Worm (Caenorhabditis elegans) whole organism, young adult: ENCODE measurements around the gene C24H12.1.
A peak's percentile ranks its signal among the peaks of the same experiment; 100 is the strongest.

ENCODE experiments used
- B0336.3 ChIP-seq: fragments of 200-800 bp; sonication (Bioruptor generic); IDR thresholded peaks from 2 replicates; pipeline ENCODE4 v1.3.6; 2022; ENCODE audit warnings: missing genetic modification characterization, missing compliant biosample characterization
- C06A6.2 ChIP-seq: fragments of 200-800 bp; sonication (Bioruptor generic); conservative IDR thresholded peaks from 2 replicates; pipeline ENCODE4 v1.3.6; 2022; ENCODE audit warnings: missing genetic modification characterization, missing compliant biosample characterization
- D2030.7 ChIP-seq: fragments of 200-800 bp; sonication (Bioruptor generic); IDR thresholded peaks from 2 replicates; pipeline ENCODE4 v1.3.6; 2022; ENCODE audit warnings: missing genetic modification reagents, missing genetic modification characterization, missing compliant biosample characterization
- F10E7.11 ChIP-seq: sonication (generic microtip); optimal IDR thresholded peaks from 2 replicates; lab custom pipeline; 2017; ENCODE audit warnings: mild to moderate bottlenecking, missing genetic modification characterization, moderate library complexity, missing compliant biosample characterization
- F22D6.2 ChIP-seq: sonication (generic microtip); optimal IDR thresholded peaks from 2 replicates; lab custom pipeline; 2016; ENCODE audit warnings: mild to moderate bottlenecking, missing genetic modification characterization, missing compliant biosample characterization
- F23B12.7 ChIP-seq: sonication (generic microtip); optimal IDR thresholded peaks from 2 replicates; lab custom pipeline; 2017; ENCODE audit warnings: missing genetic modification characterization, mild to moderate bottlenecking, missing compliant biosample characterization, antibody characterized with exemption, moderate library complexity; ENCODE audit not compliant: insufficient read depth
- F33H1.4 ChIP-seq: fragments of 200-800 bp; sonication (Bioruptor generic); IDR thresholded peaks from 2 replicates; pipeline ENCODE4 v1.3.6; 2022; ENCODE audit warnings: missing genetic modification reagents, missing genetic modification characterization, missing compliant biosample characterization
- F49E8.2 ChIP-seq: sonication (generic microtip); optimal IDR thresholded peaks from 3 replicates; lab custom pipeline; 2017; ENCODE audit warnings: missing genetic modification characterization, mild to moderate bottlenecking, missing compliant biosample characterization, antibody characterized with exemption, moderate library complexity; ENCODE audit not compliant: insufficient read depth
- F57A8.1 ChIP-seq: fragments of 200-800 bp; sonication (Bioruptor generic); optimal IDR thresholded peaks from 2 replicates; lab custom pipeline; 2018; ENCODE audit warnings: mild to moderate bottlenecking, missing genetic modification characterization, moderate library complexity, missing compliant biosample characterization
- K11D2.4 ChIP-seq: fragments of 200-800 bp; sonication (Bioruptor generic); IDR thresholded peaks from 2 replicates; pipeline ENCODE4 v1.3.6; 2022; ENCODE audit warnings: missing genetic modification reagents, missing genetic modification characterization, missing compliant biosample characterization
- K12H6.12 ChIP-seq: fragments of 200-800 bp; sonication (Bioruptor generic); optimal IDR thresholded peaks from 2 replicates; lab custom pipeline; 2018; ENCODE audit warnings: mild to moderate bottlenecking, missing genetic modification characterization, missing compliant biosample characterization
- Y53G8AR.9 ChIP-seq: fragments of 200-800 bp; sonication (Bioruptor generic); conservative IDR thresholded peaks from 2 replicates; pipeline ENCODE4 v1.3.6; 2022; ENCODE audit warnings: missing genetic modification reagents, missing genetic modification characterization, missing compliant biosample characterization
- Y95B8A.8 ChIP-seq: fragments of 200-800 bp; sonication (Bioruptor generic); IDR thresholded peaks from 2 replicates; pipeline ENCODE4 v1.3.6; 2022; ENCODE audit warnings: missing genetic modification reagents, missing genetic modification characterization, missing compliant biosample characterization
- aptf-2 ChIP-seq: fragments of 200-800 bp; sonication (Bioruptor generic); conservative IDR thresholded peaks from 2 replicates; pipeline ENCODE4 v1.3.6; 2022; ENCODE audit warnings: missing genetic modification reagents, missing genetic modification characterization, missing compliant biosample characterization
- atf-7 ChIP-seq: sonication (generic microtip); optimal IDR thresholded peaks from 2 replicates; lab custom pipeline; 2017; ENCODE audit warnings: mild to moderate bottlenecking, missing genetic modification characterization, missing compliant biosample characterization
- athp-1 ChIP-seq: sonication (generic microtip); optimal IDR thresholded peaks from 2 replicates; lab custom pipeline; 2017; ENCODE audit warnings: mild to moderate bottlenecking, missing genetic modification characterization, missing compliant biosample characterization
- attf-3 ChIP-seq: fragments of 200-800 bp; sonication (Bioruptor generic); conservative IDR thresholded peaks from 2 replicates; pipeline ENCODE4 v1.3.6; 2022; ENCODE audit warnings: missing genetic modification reagents, missing genetic modification characterization, missing compliant biosample characterization
- attf-5 ChIP-seq: fragments of 200-800 bp; sonication (Bioruptor generic); optimal IDR thresholded peaks from 2 replicates; lab custom pipeline; 2018; ENCODE audit warnings: mild to moderate bottlenecking, missing genetic modification characterization, missing compliant biosample characterization
- cebp-2 ChIP-seq: fragments of 200-800 bp; sonication (Bioruptor generic); IDR thresholded peaks from 2 replicates; pipeline ENCODE4 v1.3.6; 2022; ENCODE audit warnings: missing genetic modification characterization, missing compliant biosample characterization
- ceh-79 ChIP-seq: sonication (generic microtip); optimal IDR thresholded peaks from 2 replicates; lab custom pipeline; 2017; ENCODE audit warnings: mild to moderate bottlenecking, missing genetic modification characterization, missing compliant biosample characterization
- ceh-91 ChIP-seq: fragments of 200-800 bp; sonication (Bioruptor generic); IDR thresholded peaks from 2 replicates; pipeline ENCODE4 v1.3.6; 2022; ENCODE audit warnings: missing genetic modification reagents, missing genetic modification characterization, missing compliant biosample characterization
- die-1 ChIP-seq: sonication (generic microtip); optimal IDR thresholded peaks from 2 replicates; lab custom pipeline; 2016; ENCODE audit warnings: missing genotype, mild to moderate bottlenecking, missing genetic modification characterization, missing compliant biosample characterization
- efl-1 ChIP-seq: fragments of 150-350 bp; optimal IDR thresholded peaks from 2 replicates; lab custom pipeline; 2014; ENCODE audit warnings: missing biosample characterization, missing genetic modification reagents, missing genetic modification characterization
- ekl-4 ChIP-seq: fragments of 200-800 bp; sonication (Bioruptor generic); IDR thresholded peaks from 2 replicates; pipeline ENCODE4 v1.3.6; 2022; ENCODE audit warnings: missing genetic modification reagents, missing genetic modification characterization, missing compliant biosample characterization
- gei-17 ChIP-seq: fragments of 200-800 bp; sonication (Bioruptor generic); optimal IDR thresholded peaks from 2 replicates; lab custom pipeline; 2018; ENCODE audit warnings: mild to moderate bottlenecking, missing genetic modification characterization, missing compliant biosample characterization
- hlh-12 ChIP-seq: sonication (generic microtip); optimal IDR thresholded peaks from 2 replicates; lab custom pipeline; 2016; ENCODE audit warnings: missing genetic modification characterization, missing compliant biosample characterization
- hmg-1.2 ChIP-seq: fragments of 200-800 bp; sonication (Bioruptor generic); IDR thresholded peaks from 2 replicates; pipeline ENCODE4 v1.3.6; 2022; ENCODE audit warnings: missing genetic modification reagents, missing genetic modification characterization, missing compliant biosample characterization
- hsf-1 ChIP-seq: fragments of 200-800 bp; sonication (Bioruptor generic); IDR thresholded peaks from 2 replicates; pipeline ENCODE4 v1.3.6; 2022; ENCODE audit warnings: missing genetic modification reagents, missing genetic modification characterization, missing compliant biosample characterization
- let-526 ChIP-seq: fragments of 200-800 bp; sonication (Bioruptor generic); IDR thresholded peaks from 2 replicates; pipeline ENCODE4 v1.3.6; 2022; ENCODE audit warnings: missing genetic modification reagents, missing genetic modification characterization, missing compliant biosample characterization
- let-607 ChIP-seq, 2 experiments: fragments of 200-800 bp in 1 of 2; sonication (Bioruptor generic) in 1 of 2; sonication (generic microtip) in 1 of 2; optimal IDR thresholded peaks; 2 replicates each; lab custom pipeline; 2016 to 2018; ENCODE audit warnings: mild to moderate bottlenecking in 2 of 2, missing compliant biosample characterization in 2 of 2, missing genetic modification characterization in 2 of 2, moderate library complexity in 2 of 2, missing genotype in 1 of 2
- lin-35 ChIP-seq, 3 experiments: fragments of 150-350 bp in 2 of 3; sonication (generic microtip) in 1 of 3; optimal IDR thresholded peaks; 2 replicates each; lab custom pipeline; 2014 to 2018; ENCODE audit warnings: missing biosample characterization in 3 of 3, missing genetic modification characterization in 3 of 3, missing genetic modification reagents in 3 of 3
- lin-40 ChIP-seq: sonication (generic microtip); optimal IDR thresholded peaks from 2 replicates; lab custom pipeline; 2016; ENCODE audit warnings: missing genetic modification characterization, mild to moderate bottlenecking, missing compliant biosample characterization, missing genotype, missing genetic modification reagents
- lin-54 ChIP-seq: fragments of 200-800 bp; sonication (Bioruptor generic); optimal IDR thresholded peaks from 2 replicates; lab custom pipeline; 2018; ENCODE audit warnings: mild to moderate bottlenecking, missing genetic modification characterization, missing compliant biosample characterization
- lir-1 ChIP-seq: fragments of 200-800 bp; sonication (Bioruptor generic); conservative IDR thresholded peaks from 2 replicates; pipeline ENCODE4 v1.3.6; 2022; ENCODE audit warnings: missing genetic modification reagents, missing genetic modification characterization, missing compliant biosample characterization
- lsl-1 ChIP-seq: fragments of 200-800 bp; sonication (Bioruptor generic); optimal IDR thresholded peaks from 2 replicates; lab custom pipeline; 2018; ENCODE audit warnings: mild to moderate bottlenecking, missing genetic modification characterization, moderate library complexity, missing compliant biosample characterization
- madf-6 ChIP-seq: fragments of 200-800 bp; sonication (Bioruptor generic); IDR thresholded peaks from 2 replicates; pipeline ENCODE4 v1.3.6; 2022; ENCODE audit warnings: missing genetic modification reagents, missing genetic modification characterization, missing compliant biosample characterization
- mcd-1 ChIP-seq: fragments of 200-800 bp; sonication (Bioruptor generic); IDR thresholded peaks from 2 replicates; pipeline ENCODE4 v1.3.6; 2022; ENCODE audit warnings: missing genetic modification reagents, missing genetic modification characterization, missing compliant biosample characterization
- nhr-179 ChIP-seq: sonication (generic microtip); optimal IDR thresholded peaks from 2 replicates; lab custom pipeline; 2016; ENCODE audit warnings: mild to moderate bottlenecking, missing genetic modification characterization, missing compliant biosample characterization
- rcor-1 ChIP-seq: fragments of 200-800 bp; sonication (Bioruptor generic); IDR thresholded peaks from 2 replicates; pipeline ENCODE4 v1.3.6; 2022; ENCODE audit warnings: missing genetic modification reagents, missing genetic modification characterization, missing compliant biosample characterization
- repo-1 ChIP-seq: sonication (generic microtip); optimal IDR thresholded peaks from 2 replicates; lab custom pipeline; 2017; ENCODE audit warnings: mild to moderate bottlenecking, missing genetic modification characterization, missing compliant biosample characterization
- snpc-1.3 ChIP-seq: sonication (generic microtip); optimal IDR thresholded peaks from 2 replicates; lab custom pipeline; 2017; ENCODE audit warnings: missing genetic modification characterization, mild to moderate bottlenecking, missing compliant biosample characterization, antibody characterized with exemption, moderate library complexity, missing genotype, missing genetic modification reagents; ENCODE audit not compliant: insufficient read depth
- snpc-3.4 ChIP-seq: sonication (generic microtip); optimal IDR thresholded peaks from 2 replicates; lab custom pipeline; 2017; ENCODE audit warnings: missing genetic modification characterization, mild to moderate bottlenecking, missing compliant biosample characterization, antibody characterized with exemption, moderate library complexity, missing genotype, missing genetic modification reagents
- snpc-4 ChIP-seq, 5 experiments: fragments of 150-350 bp in 1 of 5; sonication (generic microtip) in 4 of 5; optimal IDR thresholded peaks; 2 replicates each; lab custom pipeline; 2014 to 2018; ENCODE audit warnings: missing genetic modification characterization in 5 of 5, missing biosample characterization in 3 of 5, antibody characterized with exemption in 2 of 5, mild to moderate bottlenecking in 2 of 5, missing compliant biosample characterization in 2 of 5, missing genotype in 2 of 5, moderate library complexity in 2 of 5, missing genetic modification reagents in 1 of 5
- tbp1 ChIP-seq: fragments of 200-800 bp; sonication (Bioruptor generic); optimal IDR thresholded peaks from 2 replicates; lab custom pipeline; 2018; ENCODE audit warnings: mild to moderate bottlenecking, missing genetic modification characterization, missing compliant biosample characterization
- tbx-9 ChIP-seq: sonication (generic microtip); optimal IDR thresholded peaks from 2 replicates; lab custom pipeline; 2016; ENCODE audit warnings: borderline replicate concordance, missing genetic modification characterization, inconsistent platforms, missing compliant biosample characterization
- zfh-2 ChIP-seq: fragments of 200-800 bp; sonication (Bioruptor generic); conservative IDR thresholded peaks from 2 replicates; pipeline ENCODE4 v1.3.6; 2022; ENCODE audit warnings: missing genetic modification reagents, missing genetic modification characterization, missing compliant biosample characterization

The C24H12.1 gene

ce11 chrII:410832-411231 lies 30.4 kb upstream of the C24H12.1 start, which contains the start of the genes dnsn-1 and C24H12.4 (continued):
- TF ChIP-seq efl-1: peak; percentile 84
- TF ChIP-seq attf-3 (GFP tag; lab: Robert Waterston, UW): peak; percentile 58
- TF ChIP-seq B0336.3 (GFP tag; lab: Robert Waterston, UW): peak; percentile 88
- TF ChIP-seq mcd-1: peak; percentile 99
- TF ChIP-seq F10E7.11 (tag; lab: Kevin White, UChicago): no peak
- peak; percentile 67 for TF ChIP-seq gei-17 (GFP tag; lab: Kevin White, UChicago)
- no peak for TF ChIP-seq nhr-179 (tag; lab: Kevin White, UChicago)
- TF ChIP-seq F23B12.7 (tag; lab: Kevin White, UChicago): peak; percentile 31
- peak; percentile 77 for TF ChIP-seq snpc-3.4 (tag; lab: Kevin White, UChicago)
- peak; percentile 83 for TF ChIP-seq madf-6 (GFP tag; lab: Robert Waterston, UW)
- TF ChIP-seq attf-5 (GFP tag; lab: Kevin White, UChicago): peak; percentile 76
- peak; percentile 31 for TF ChIP-seq athp-1 (tag; lab: Kevin White, UChicago)
- peak; percentile 51; the same call in 1 of the 2 replicates for TF ChIP-seq hmg-1.2
- peak; percentile 92 for TF ChIP-seq lin-40
- TF ChIP-seq snpc-1.3 (tag; lab: Kevin White, UChicago): peak; percentile 77
- TF ChIP-seq hsf-1 (GFP tag; lab: Robert Waterston, UW): 0 out of 2 replicates have a peak, but pooled peaks have one; percentile 12
- peak; percentile 63 for TF ChIP-seq repo-1 (tag; lab: Kevin White, UChicago)
- peak; percentile 67 for TF ChIP-seq snpc-4 (GFP tag; optimal IDR thresholded peaks at IDR 0.05; lab: Kevin White, UChicago)
- TF ChIP-seq snpc-4 (tag; optimal IDR thresholded peaks at IDR 0.05; lab: Kevin White, UChicago): peak; percentile 58 to 83 (median 69)
- peak; percentile 24 for TF ChIP-seq F49E8.2
- TF ChIP-seq F22D6.2: peak; percentile 12
- TF ChIP-seq die-1 (tag; lab: Kevin White, UChicago): no peak
- no peak for TF ChIP-seq F57A8.1
- peak in 2 of 3 experiments; percentile 37 to 96 for TF ChIP-seq lin-35 (GFP tag; optimal IDR thresholded peaks at IDR 0.05; lab: Kevin White, UChicago)
- TF ChIP-seq tbx-9 (tag; lab: Kevin White, UChicago): no peak
- TF ChIP-seq Y53G8AR.9 (GFP tag; lab: Robert Waterston, UW): peak; percentile 91
- TF ChIP-seq let-607 (tag; optimal IDR thresholded peaks at IDR 0.05; lab: Kevin White, UChicago): peak in 1 of 2 experiments; percentile 57
- TF ChIP-seq ekl-4 (GFP tag; lab: Robert Waterston, UW): peak; percentile 69
- TF ChIP-seq C06A6.2: peak; percentile 48; the same call in 1 of the 2 replicates
- TF ChIP-seq zfh-2: 0 out of 2 replicates have a peak, but pooled peaks have one; percentile 28
- peak; percentile 66 for TF ChIP-seq tbp1 (GFP tag; lab: Kevin White, UChicago)
- peak; percentile 89 for TF ChIP-seq rcor-1 (GFP tag; lab: Robert Waterston, UW)
- TF ChIP-seq atf-7 (tag; lab: Kevin White, UChicago): peak; percentile 20
- no peak for TF ChIP-seq cebp-2
- peak; percentile 30 for TF ChIP-seq K12H6.12
- TF ChIP-seq aptf-2 (GFP tag; lab: Robert Waterston, UW): no peak
- TF ChIP-seq F33H1.4 (GFP tag; lab: Robert Waterston, UW): peak; percentile 68
- peak; percentile 81 for TF ChIP-seq K11D2.4 (GFP tag; lab: Robert Waterston, UW)
- peak; percentile 94 for TF ChIP-seq lin-54 (GFP tag; lab: Kevin White, UChicago)
- no peak for TF ChIP-seq hlh-12 (tag; lab: Kevin White, UChicago)
- TF ChIP-seq lir-1: peak; percentile 76; the same call in 1 of the 2 replicates
- TF ChIP-seq ceh-79: no peak
- peak; percentile 64 for TF ChIP-seq lsl-1 (GFP tag; lab: Kevin White, UChicago)
- TF ChIP-seq let-526 (GFP tag; lab: Robert Waterston, UW): no peak
- 0 out of 2 replicates have a peak, but pooled peaks have one; percentile 18 for TF ChIP-seq Y95B8A.8 (GFP tag; lab: Robert Waterston, UW)
- TF ChIP-seq ceh-91 (GFP tag; lab: Robert Waterston, UW): peak; percentile 13; the same call in 1 of the 2 replicates
- peak; percentile 72 for TF ChIP-seq D2030.7
